Fruit fly (Drosophila melanogaster) whole organism, prepupa: ENCODE data around the gene CG1271.
A peak's percentile ranks its signal among the peaks of the same experiment; 100 is the strongest.

ENCODE experiments used
- CG10631 ChIP-seq: fragments of 200-800 bp; sonication (Bioruptor generic); optimal IDR thresholded peaks from 2 replicates; lab custom pipeline; 2016; ENCODE audit warnings: missing biosample characterization, missing genetic modification characterization
- CG10669 ChIP-seq: fragments of 200-800 bp; sonication (Bioruptor generic); optimal IDR thresholded peaks from 3 replicates; lab custom pipeline; 2018; ENCODE audit warnings: missing biosample characterization, mild to moderate bottlenecking, missing genetic modification characterization, moderate library complexity
- CG11294 ChIP-seq: fragments of 200-800 bp; sonication (Bioruptor generic); IDR thresholded peaks from 2 replicates; pipeline ENCODE4 v1.3.6; 2022; ENCODE audit warnings: missing biosample characterization, missing genetic modification characterization
- CG11762 ChIP-seq: fragments of 200-800 bp; sonication (Bioruptor generic); optimal IDR thresholded peaks from 3 replicates; lab custom pipeline; 2016; ENCODE audit warnings: missing biosample characterization, missing genetic modification characterization; ENCODE audit not compliant: insufficient read depth
- CG11902 ChIP-seq: fragments of 200-800 bp; sonication (Bioruptor generic); optimal IDR thresholded peaks from 3 replicates; lab custom pipeline; 2016; ENCODE audit warnings: missing biosample characterization, missing genetic modification characterization
- CG15336 ChIP-seq: fragments of 200-800 bp; sonication (Bioruptor generic); IDR thresholded peaks from 2 replicates; pipeline ENCODE4 v1.3.6; 2022; ENCODE audit warnings: missing biosample characterization, missing genetic modification characterization
- CG16779 ChIP-seq: fragments of 200-800 bp; sonication (Bioruptor generic); optimal IDR thresholded peaks from 3 replicates; lab custom pipeline; 2017; ENCODE audit warnings: missing biosample characterization, mild to moderate bottlenecking, missing genetic modification characterization
- CG3032 ChIP-seq: fragments of 200-800 bp; optimal IDR thresholded peaks from 2 replicates; lab custom pipeline; 2019; ENCODE audit warnings: missing biosample characterization, mild to moderate bottlenecking, missing genetic modification characterization, moderate library complexity
- CG4318 ChIP-seq: fragments of 200-800 bp; sonication (Bioruptor generic); optimal IDR thresholded peaks from 3 replicates; lab custom pipeline; 2017; ENCODE audit warnings: missing biosample characterization, mild to moderate bottlenecking, missing genetic modification characterization
- CG6163 ChIP-seq: fragments of 200-800 bp; sonication (Bioruptor generic); IDR thresholded peaks from 3 replicates; pipeline ENCODE4 v1.3.6; 2022; ENCODE audit warnings: missing biosample characterization, missing genetic modification characterization
- CG6276 ChIP-seq: fragments of 200-800 bp; sonication (Bioruptor generic); optimal IDR thresholded peaks from 2 replicates; lab custom pipeline; 2017; ENCODE audit warnings: missing biosample characterization, mild to moderate bottlenecking, missing genetic modification characterization
- CG6808 ChIP-seq: fragments of 200-800 bp; sonication (Bioruptor generic); optimal IDR thresholded peaks from 3 replicates; lab custom pipeline; 2017; ENCODE audit warnings: missing biosample characterization, missing genetic modification characterization, mild to moderate bottlenecking, moderate library complexity, missing genetic modification reagents
- CG6854 ChIP-seq: fragments of 200-800 bp; sonication (Bioruptor generic); optimal IDR thresholded peaks from 2 replicates; lab custom pipeline; 2017; ENCODE audit warnings: missing biosample characterization, mild to moderate bottlenecking, missing genetic modification characterization
- CG8119 ChIP-seq: fragments of 200-800 bp; sonication (Bioruptor generic); IDR thresholded peaks from 3 replicates; pipeline ENCODE4 v1.3.6; 2022; ENCODE audit warnings: missing biosample characterization, missing genetic modification characterization
- CG8319 ChIP-seq: fragments of 200-800 bp; sonication (Bioruptor generic); optimal IDR thresholded peaks from 3 replicates; lab custom pipeline; 2016; ENCODE audit warnings: missing biosample characterization, missing genetic modification characterization
- CG9139 ChIP-seq: fragments of 200-800 bp; sonication (Bioruptor generic); optimal IDR thresholded peaks from 3 replicates; lab custom pipeline; 2017; ENCODE audit warnings: missing biosample characterization, mild to moderate bottlenecking, missing genetic modification characterization
- Eip78C ChIP-seq: fragments of 200-800 bp; sonication (Bioruptor generic); peaks from one replicate; lab custom pipeline; 2016; ENCODE audit warnings: missing biosample characterization, missing genetic modification characterization
- Ets21C ChIP-seq: fragments of 200-800 bp; sonication (Bioruptor generic); optimal IDR thresholded peaks from 3 replicates; lab custom pipeline; 2016; ENCODE audit warnings: missing biosample characterization, missing genetic modification characterization
- Gug ChIP-seq: fragments of 200-800 bp; sonication (Bioruptor generic); IDR thresholded peaks from 2 replicates; pipeline ENCODE4 v1.3.6; 2022; ENCODE audit warnings: missing biosample characterization, missing genetic modification characterization
- Hr4 ChIP-seq: fragments of 200-800 bp; sonication (Bioruptor generic); optimal IDR thresholded peaks from 3 replicates; lab custom pipeline; 2016; ENCODE audit warnings: missing biosample characterization, missing genetic modification characterization
- Smox ChIP-seq: fragments of 200-800 bp; sonication (Bioruptor generic); optimal IDR thresholded peaks from 3 replicates; lab custom pipeline; 2016; ENCODE audit warnings: missing biosample characterization, missing genetic modification characterization
- Sox102F ChIP-seq: fragments of 200-800 bp; sonication (Bioruptor generic); optimal IDR thresholded peaks from 2 replicates; lab custom pipeline; 2016; ENCODE audit warnings: missing biosample characterization, mild to moderate bottlenecking, missing genetic modification characterization
- Sox14 ChIP-seq: fragments of 200-800 bp; sonication (Bioruptor generic); optimal IDR thresholded peaks from 3 replicates; lab custom pipeline; 2016; ENCODE audit warnings: missing biosample characterization, missing genetic modification characterization
- Sox15 ChIP-seq: fragments of 200-800 bp; sonication (Bioruptor generic); optimal IDR thresholded peaks from 3 replicates; lab custom pipeline; 2016; ENCODE audit warnings: missing biosample characterization, missing genetic modification characterization
- dsx ChIP-seq: fragments of 200-800 bp; optimal IDR thresholded peaks from 3 replicates; lab custom pipeline; 2019; ENCODE audit warnings: missing biosample characterization, mild to moderate bottlenecking, missing genetic modification characterization, moderate library complexity; ENCODE audit not compliant: poor library complexity, severe bottlenecking
- eg ChIP-seq: fragments of 200-800 bp; sonication (Bioruptor generic); IDR thresholded peaks from 3 replicates; pipeline ENCODE4 v1.3.6; 2022; ENCODE audit warnings: missing biosample characterization, missing genetic modification characterization
- esn ChIP-seq: fragments of 200-800 bp; sonication (Bioruptor generic); optimal IDR thresholded peaks from 2 replicates; lab custom pipeline; 2016; ENCODE audit warnings: missing biosample characterization, mild to moderate bottlenecking, missing genetic modification characterization, moderate library complexity
- fkh ChIP-seq: fragments of 200-800 bp; sonication (Bioruptor generic); optimal IDR thresholded peaks from 3 replicates; lab custom pipeline; 2017; ENCODE audit warnings: missing biosample characterization, mild to moderate bottlenecking, missing genetic modification characterization, moderate library complexity
- lz ChIP-seq: fragments of 200-800 bp; sonication (Bioruptor generic); optimal IDR thresholded peaks from 3 replicates; lab custom pipeline; 2016; ENCODE audit warnings: missing biosample characterization, missing genetic modification characterization
- spab ChIP-seq: fragments of 200-800 bp; sonication (Bioruptor generic); optimal IDR thresholded peaks from 2 replicates; lab custom pipeline; 2017; ENCODE audit warnings: missing biosample characterization, mild to moderate bottlenecking, missing genetic modification characterization, missing genetic modification reagents
- ss ChIP-seq, 2 experiments: fragments of 200-800 bp; sonication (Bioruptor generic); optimal IDR thresholded peaks; 2 replicates in 1 of 2; 3 replicates in 1 of 2; lab custom pipeline; 2017 to 2018; ENCODE audit warnings: mild to moderate bottlenecking in 2 of 2, missing biosample characterization in 2 of 2, missing genetic modification characterization in 2 of 2, moderate library complexity in 1 of 2
- svp ChIP-seq: fragments of 200-800 bp; sonication (Bioruptor generic); peaks from one replicate; lab custom pipeline; 2016; ENCODE audit warnings: missing biosample characterization, missing genetic modification characterization
- topi ChIP-seq: fragments of 200-800 bp; sonication (Bioruptor generic); optimal IDR thresholded peaks from 3 replicates; lab custom pipeline; 2016; ENCODE audit warnings: missing biosample characterization, missing genetic modification characterization
- vri ChIP-seq: fragments of 200-800 bp; sonication (Bioruptor generic); optimal IDR thresholded peaks from 3 replicates; lab custom pipeline; 2016; ENCODE audit warnings: missing biosample characterization, mild to moderate bottlenecking, missing genetic modification characterization

CG1271 gene

DNA sequence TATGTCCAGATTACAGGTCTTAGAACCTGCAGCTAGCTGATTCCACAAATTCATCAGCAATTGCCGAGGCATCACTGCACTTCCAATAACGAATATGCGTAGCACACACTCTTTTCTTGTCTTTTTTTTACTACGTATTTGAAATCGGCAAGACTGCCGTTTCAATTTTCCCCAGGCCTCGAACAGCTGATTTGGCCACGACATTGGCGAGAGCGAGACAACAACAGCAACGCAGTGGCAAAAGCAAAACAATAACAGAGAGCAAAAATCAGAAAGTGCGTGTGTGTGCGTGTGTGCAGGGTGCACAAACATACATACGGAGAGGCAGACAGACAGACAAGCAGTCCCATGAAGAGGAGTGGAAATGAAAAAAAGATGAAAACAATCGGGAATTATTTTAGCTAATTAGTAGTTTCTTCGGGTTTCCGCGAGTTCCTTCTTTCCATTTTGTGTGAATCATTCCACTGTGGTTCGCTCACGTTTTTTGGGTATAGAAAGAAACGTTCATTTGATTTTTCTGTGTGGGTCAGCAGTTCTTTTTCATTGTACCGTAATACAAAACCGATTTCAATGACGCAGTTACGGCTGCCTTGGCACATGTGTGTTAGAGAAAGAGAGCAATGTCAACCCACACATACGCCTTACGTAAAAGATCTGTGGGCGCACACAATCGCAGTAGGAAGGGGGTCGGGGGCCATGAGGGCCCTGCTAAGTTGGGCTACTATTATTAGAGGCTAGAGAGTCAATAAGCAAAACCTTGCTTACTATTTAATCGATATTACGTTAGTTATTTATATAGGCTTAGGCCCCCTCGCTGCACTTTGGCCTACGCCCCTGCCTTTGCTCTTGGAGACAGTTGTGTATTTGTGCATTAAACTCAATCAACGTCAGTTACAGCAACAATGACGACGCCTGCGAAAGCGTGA lies 8.0 kb downstream of the CG1271 start (continued):
- TF ChIP-seq ss (GFP tag; optimal IDR thresholded peaks at IDR 0.05; lab: Kevin White, UChicago): peak; percentile 94 to 97
- TF ChIP-seq CG15336 (GFP tag; lab: Robert Waterston, UW): peak; percentile 100
- peak; percentile 100 for TF ChIP-seq Sox102F (GFP tag; lab: Kevin White, UChicago)
- peak; percentile 100 for TF ChIP-seq CG10631 (GFP tag; lab: Kevin White, UChicago)
- peak; percentile 99 for TF ChIP-seq CG3032 (tag; lab: Kevin White, UChicago)
- peak; percentile 98 for TF ChIP-seq CG6854 (GFP tag; lab: Kevin White, UChicago)
- peak; percentile 100 for TF ChIP-seq esn (GFP tag; lab: Kevin White, UChicago)
- peak; percentile 100 for TF ChIP-seq Ets21C (GFP tag; lab: Kevin White, UChicago)
- TF ChIP-seq Sox15 (GFP tag; lab: Kevin White, UChicago): peak; percentile 100
- TF ChIP-seq CG16779: peak; percentile 98
- TF ChIP-seq Smox (GFP tag; lab: Kevin White, UChicago): peak; percentile 100
- TF ChIP-seq topi (GFP tag; lab: Kevin White, UChicago): peak; percentile 100
- TF ChIP-seq CG11294 (GFP tag; lab: Robert Waterston, UW): peak; percentile 100
- peak; percentile 100 for TF ChIP-seq Gug (GFP tag; lab: Robert Waterston, UW)
- peak; percentile 100 for TF ChIP-seq vri
- TF ChIP-seq CG11762 (GFP tag; lab: Kevin White, UChicago): peak; percentile 99
- peak; percentile 100 for TF ChIP-seq Hr4 (GFP tag; lab: Kevin White, UChicago)
- peak; percentile 99 for TF ChIP-seq spab (GFP tag; lab: Kevin White, UChicago)
- peak; percentile 100 for TF ChIP-seq CG8119 (GFP tag; lab: Robert Waterston, UW)
- TF ChIP-seq CG6808: peak; percentile 97
- peak; percentile 100 for TF ChIP-seq CG8319 (GFP tag; lab: Kevin White, UChicago)

DNA sequence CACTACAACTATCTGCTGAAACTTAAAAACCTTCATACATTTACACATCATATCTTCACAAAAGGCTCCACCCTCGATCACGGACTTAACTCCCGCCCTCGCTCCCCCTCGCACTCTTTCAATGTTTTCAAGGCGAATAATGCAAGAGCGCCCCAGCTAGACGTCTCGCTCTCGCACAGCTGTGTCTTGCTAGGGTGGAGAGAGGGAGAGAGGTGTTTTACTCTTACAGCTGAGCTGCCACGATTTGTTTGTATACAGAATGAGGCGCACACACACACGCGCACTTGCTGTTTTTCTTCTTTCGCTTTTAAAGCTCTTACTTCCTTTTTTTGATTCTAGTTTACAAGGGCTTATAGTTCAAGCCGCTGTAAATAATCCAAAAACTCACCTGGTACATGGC lies 17.5 kb downstream of the CG1271 start:
- TF ChIP-seq svp (GFP tag; lab: Kevin White, UChicago) (peak; percentile 31), CG10669 (GFP tag; lab: Kevin White, UChicago) (no peak), CG6163 (0 out of 3 replicates have a peak, but pooled peaks have one; percentile 11), Hr4 (GFP tag; lab: Kevin White, UChicago) (no peak), CG9139 (no peak), CG11902 (GFP tag; lab: Kevin White, UChicago) (no peak), ss (GFP tag; optimal IDR thresholded peaks at IDR 0.05; lab: Kevin White, UChicago) (peak in 1 of 2 experiments; percentile 26), CG6276 (no peak), fkh (GFP tag; lab: Kevin White, UChicago) (peak; percentile 53), vri (peak; percentile 46), CG15336 (GFP tag; lab: Robert Waterston, UW) (0 out of 2 replicates have a peak, but pooled peaks have one; percentile 9), dsx (GFP tag; lab: Kevin White, UChicago) (no peak), Sox14 (GFP tag; lab: Kevin White, UChicago) (peak; percentile 15), CG4318 (GFP tag; lab: Kevin White, UChicago) (no peak), lz (GFP tag; lab: Kevin White, UChicago) (no peak), eg (GFP tag; lab: Robert Waterston, UW) (no peak), Eip78C (GFP tag; lab: Kevin White, UChicago) (peak; percentile 4)
